Worm (Caenorhabditis elegans): ENCODE measurements around the gene bar-1.
A peak's percentile ranks its signal among the peaks of the same experiment; 100 is the strongest.

bar-1 gene

DNA sequence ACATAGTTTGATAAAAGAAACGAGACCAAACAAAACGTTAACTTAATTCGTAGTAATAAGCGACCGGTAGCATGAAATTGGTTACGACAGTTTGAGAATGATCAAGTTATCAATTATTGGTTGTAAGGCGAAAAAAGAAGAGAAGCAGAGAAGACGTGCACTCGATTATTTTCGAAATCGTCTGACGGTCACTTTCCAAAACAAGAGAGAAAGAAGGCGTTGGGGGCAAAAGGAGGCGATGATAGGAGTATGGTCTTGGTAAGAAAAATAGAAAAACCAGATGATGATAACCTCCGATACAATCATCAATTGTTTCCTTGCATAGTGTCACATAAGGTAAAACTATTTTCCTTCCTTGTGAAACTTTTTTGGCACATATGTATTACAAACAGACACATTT, 12.9 kb downstream of the bar-1 start:
- TF ChIP-seq nhr-25 (tag; optimal IDR thresholded peaks at IDR 0.05) (peak; percentile 19), crh-2 (tag; optimal IDR thresholded peaks at IDR 0.05) (no peak), blmp-1 (tag; optimal IDR thresholded peaks at IDR 0.05; ENCODE audit: insufficient read depth) (peak; percentile 24)

DNA sequence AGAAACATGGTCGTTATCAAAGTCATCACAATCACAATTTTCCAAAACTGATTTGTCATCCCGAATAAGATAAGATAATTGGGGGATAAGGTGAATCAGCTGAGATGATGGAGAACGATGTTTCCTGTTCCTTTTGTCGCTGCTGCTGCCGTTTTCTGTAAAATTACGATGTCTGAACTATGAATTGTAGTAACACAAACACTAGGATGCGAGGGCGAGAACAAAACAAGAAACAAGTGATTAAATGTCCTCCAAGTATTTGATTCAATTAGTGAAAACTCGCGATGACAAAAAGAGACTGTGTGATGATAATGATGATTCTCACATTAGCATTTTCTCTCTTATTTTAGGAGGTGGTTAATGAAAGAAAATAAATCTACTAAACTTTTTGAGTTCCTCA, 14.5 kb downstream of the bar-1 start, which contains the start of gene C54D1.7:
C54D1.7 (minus strand) TSS at position 157 of the 400 bp plus-strand sequence.
- TF ChIP-seq elt-3 (tag; optimal IDR thresholded peaks at IDR 0.05) (no peak), nhr-237 (tag; optimal IDR thresholded peaks at IDR 0.05) (no peak), ceh-16 (tag; optimal IDR thresholded peaks at IDR 0.05) (no peak), fos-1 (tag; optimal IDR thresholded peaks at IDR 0.05) (no peak), nhr-25 (tag; optimal IDR thresholded peaks at IDR 0.05) (no peak), nhr-129 (tag; optimal IDR thresholded peaks at IDR 0.05) (no peak), peb-1 (tag; optimal IDR thresholded peaks at IDR 0.05) (no peak), sma-9 (GFP tag; optimal IDR thresholded peaks at IDR 0.05) (no peak), sma-9 (tag; optimal IDR thresholded peaks at IDR 0.05) (no peak), crh-2 (tag; optimal IDR thresholded peaks at IDR 0.05) (no peak), ZK546.5 (tag; optimal IDR thresholded peaks at IDR 0.05) (no peak), mab-5 (tag; optimal IDR thresholded peaks at IDR 0.05) (no peak), ama-1 (optimal IDR thresholded peaks at IDR 0.05) (no peak), elt-1 (tag; optimal IDR thresholded peaks at IDR 0.05) (no peak), nhr-10 (tag; optimal IDR thresholded peaks at IDR 0.05) (no peak), unc-62 (GFP tag; optimal IDR thresholded peaks at IDR 0.05) (no peak), sem-4 (tag; optimal IDR thresholded peaks at IDR 0.05) (no peak), ceh-82 (tag; optimal IDR thresholded peaks at IDR 0.05) (no peak), C34F6.9 (tag; optimal IDR thresholded peaks at IDR 0.05) (no peak), egl-27 (tag; optimal IDR thresholded peaks at IDR 0.05) (no peak)

DNA sequence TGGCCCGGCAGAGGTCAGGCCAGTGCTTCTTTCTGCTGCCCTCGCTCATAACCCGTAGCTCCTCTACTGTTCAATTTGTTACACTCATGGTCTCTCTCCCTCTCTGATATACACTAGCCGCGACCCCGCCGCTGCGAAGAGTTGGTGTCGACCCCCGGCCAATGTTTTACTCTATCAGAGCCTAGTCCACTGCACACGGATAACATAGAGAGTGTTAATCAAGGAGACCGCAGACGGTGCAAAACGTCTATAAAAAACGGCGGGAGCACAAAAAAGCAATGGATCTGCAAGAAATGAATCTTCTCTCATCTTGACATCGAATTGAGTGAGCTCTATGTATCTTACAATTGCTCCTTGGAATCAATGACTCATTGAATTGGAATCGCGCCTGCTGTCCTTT, 17.0 kb downstream of the bar-1 start:
- no peak for TF ChIP-seq lin-11 (tag; optimal IDR thresholded peaks at IDR 0.05)
- no peak for TF ChIP-seq ceh-82 (tag; optimal IDR thresholded peaks at IDR 0.05)
- peak; percentile 9 for TF ChIP-seq nhr-129 (tag; optimal IDR thresholded peaks at IDR 0.05)
- peak; percentile 49 for TF ChIP-seq F13H6.1 (tag; optimal IDR thresholded peaks at IDR 0.05)
- no peak for TF ChIP-seq fos-1 (tag; optimal IDR thresholded peaks at IDR 0.05)

DNA sequence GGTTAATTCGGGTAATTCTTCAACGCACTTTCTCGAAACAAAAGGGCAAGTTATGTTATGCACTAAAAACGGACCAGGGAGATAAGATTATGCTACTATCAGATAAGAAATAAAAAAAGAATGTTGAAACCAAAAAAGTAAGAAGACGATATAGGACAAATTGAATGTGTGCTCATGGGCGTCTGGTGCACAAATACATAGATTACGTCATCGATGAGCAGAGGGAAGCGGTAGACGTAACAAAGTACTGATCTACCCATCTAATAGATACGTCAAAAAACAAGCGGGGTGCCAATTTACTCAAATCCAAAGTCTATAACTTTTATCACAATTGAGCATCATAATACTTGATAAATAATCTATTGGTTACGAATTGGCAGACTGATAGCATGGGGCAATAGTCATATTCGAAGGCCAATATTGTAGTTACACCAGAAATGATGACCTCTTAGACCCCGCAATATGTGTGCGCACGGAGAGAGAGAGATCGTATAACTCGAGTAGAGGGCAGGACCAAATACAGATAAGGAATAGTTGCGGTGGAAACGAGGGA, 18.4 kb downstream of the bar-1 start:
- TF ChIP-seq nhr-21 (tag; optimal IDR thresholded peaks at IDR 0.05) (no peak), C34F6.9 (tag; optimal IDR thresholded peaks at IDR 0.05) (no peak), elt-3 (tag; optimal IDR thresholded peaks at IDR 0.05) (no peak), ceh-82 (tag; optimal IDR thresholded peaks at IDR 0.05) (no peak), nhr-237 (tag; optimal IDR thresholded peaks at IDR 0.05) (no peak), zag-1 (tag; optimal IDR thresholded peaks at IDR 0.05) (no peak), ama-1 (optimal IDR thresholded peaks at IDR 0.05) (no peak), nhr-23 (tag; optimal IDR thresholded peaks at IDR 0.05) (no peak), mdl-1 (tag; optimal IDR thresholded peaks at IDR 0.05) (no peak), dmd-4 (tag; optimal IDR thresholded peaks at IDR 0.05) (no peak)

DNA sequence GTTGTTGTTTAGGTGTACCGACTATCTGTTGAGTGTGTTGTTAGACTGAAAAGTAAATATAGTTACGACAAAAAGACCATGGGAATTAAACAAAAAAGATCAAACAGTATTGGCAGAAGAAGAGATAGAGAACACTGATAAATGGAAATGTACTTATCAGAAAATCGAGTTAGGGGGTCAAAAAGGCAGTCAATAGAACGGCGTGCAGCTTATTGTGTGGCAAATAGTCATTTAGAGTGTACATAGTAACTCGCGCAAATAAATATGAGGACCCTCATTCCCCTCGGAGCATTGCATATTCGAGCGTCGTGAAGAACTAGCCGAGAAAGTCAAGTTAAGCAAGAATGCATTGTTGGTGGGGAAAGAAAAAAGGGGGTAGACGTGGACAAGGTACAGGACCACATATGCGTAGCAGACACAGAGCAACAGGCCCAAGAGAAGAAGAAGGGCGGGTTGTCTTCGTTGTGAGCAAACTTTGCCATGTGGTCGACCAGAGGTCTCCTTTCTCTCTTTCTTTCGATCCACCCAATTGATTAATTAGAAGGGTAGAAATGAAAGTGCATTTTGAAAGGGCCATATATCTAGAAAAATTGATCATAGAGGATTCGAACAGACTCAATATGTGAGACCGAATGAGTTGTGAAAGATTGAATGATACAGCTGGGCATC, 19.1 kb downstream of the bar-1 start, which contains the start of gene lam-2:
lam-2 (minus strand) TSS at position 51 of the 669 bp plus-strand sequence.
- TF ChIP-seq F13H6.1 (tag; optimal IDR thresholded peaks at IDR 0.05) (no peak), R02D3.7 (tag; optimal IDR thresholded peaks at IDR 0.05) (no peak), peb-1 (tag; optimal IDR thresholded peaks at IDR 0.05) (no peak), lin-11 (tag; optimal IDR thresholded peaks at IDR 0.05) (no peak), lin-39 (tag; optimal IDR thresholded peaks at IDR 0.05) (no peak), Y55F3AM.14 (GFP tag; optimal IDR thresholded peaks at IDR 0.05) (no peak), nhr-6 (tag; optimal IDR thresholded peaks at IDR 0.05) (no peak), fos-1 (tag; optimal IDR thresholded peaks at IDR 0.05) (no peak), alr-1 (tag; optimal IDR thresholded peaks at IDR 0.05) (no peak), gmeb-1 (tag; optimal IDR thresholded peaks at IDR 0.05) (no peak), blmp-1 (tag; optimal IDR thresholded peaks at IDR 0.05; ENCODE audit: insufficient read depth) (no peak), nhr-237 (tag; optimal IDR thresholded peaks at IDR 0.05) (no peak), nhr-10 (tag; optimal IDR thresholded peaks at IDR 0.05) (no peak)

All from whole organism, L2 larva.